Worm (Caenorhabditis elegans): ENCODE measurements around the gene sfxn-1.1.

DNA sequence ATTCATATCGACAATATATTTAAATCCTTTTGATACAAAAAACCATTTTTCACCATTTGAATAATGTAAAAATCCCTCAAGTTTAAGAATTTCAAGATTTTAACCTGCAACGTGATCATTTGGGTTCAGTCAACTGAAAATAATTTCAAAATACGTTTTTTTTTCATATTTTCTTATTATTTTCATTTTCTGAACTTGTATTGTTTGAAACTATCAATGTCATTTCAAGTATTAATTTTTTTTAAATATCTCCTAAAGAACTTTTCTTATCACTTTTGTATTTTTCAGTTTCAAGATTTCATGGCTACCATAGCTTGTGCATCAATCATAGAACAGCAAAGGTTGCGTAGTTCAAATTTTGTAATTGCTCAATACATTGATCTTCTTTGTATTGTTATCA is 13.3 kb upstream of the sfxn-1.1 start, which contains the start of gene sra-9:
- TF ChIP-seq klf-2 (GFP tag; conservative IDR thresholded peaks at IDR 0.05) (no peak), flt-1 (GFP tag; IDR thresholded peaks at IDR 0.05) (no peak)
